Worm (Caenorhabditis elegans): ENCODE data around the gene F46B6.5.

F46B6.5 gene

DNA sequence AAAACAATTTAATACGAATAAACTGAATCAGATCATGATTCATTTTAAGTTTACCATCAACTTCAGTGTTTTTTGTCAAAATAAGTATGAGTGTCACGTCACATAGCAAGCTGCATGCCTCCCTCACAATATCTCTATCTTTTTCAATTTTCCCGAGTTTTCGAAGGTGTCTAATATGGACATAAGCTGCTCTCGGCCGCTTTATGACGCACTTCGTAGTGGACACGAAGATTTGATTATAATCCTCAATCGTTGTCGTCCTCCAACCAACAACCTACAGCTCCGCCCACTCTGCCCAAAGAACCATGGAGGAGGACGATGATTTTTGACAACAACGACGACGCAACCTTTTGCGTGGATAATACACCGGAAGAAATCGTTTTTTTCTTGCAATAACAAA is 13.1 kb upstream of the F46B6.5 start:
- TF ChIP-seq ceh-34 (tag; optimal IDR thresholded peaks at IDR 0.05) (no peak), eyg-1 (tag; optimal IDR thresholded peaks at IDR 0.05) (no peak), ceh-19 (GFP tag; optimal IDR thresholded peaks at IDR 0.05) (no peak), K09A11.1 (tag; optimal IDR thresholded peaks at IDR 0.05; ENCODE audit: insufficient read depth) (no peak), unc-42 (tag; optimal IDR thresholded peaks at IDR 0.05) (peak; percentile 37)

DNA sequence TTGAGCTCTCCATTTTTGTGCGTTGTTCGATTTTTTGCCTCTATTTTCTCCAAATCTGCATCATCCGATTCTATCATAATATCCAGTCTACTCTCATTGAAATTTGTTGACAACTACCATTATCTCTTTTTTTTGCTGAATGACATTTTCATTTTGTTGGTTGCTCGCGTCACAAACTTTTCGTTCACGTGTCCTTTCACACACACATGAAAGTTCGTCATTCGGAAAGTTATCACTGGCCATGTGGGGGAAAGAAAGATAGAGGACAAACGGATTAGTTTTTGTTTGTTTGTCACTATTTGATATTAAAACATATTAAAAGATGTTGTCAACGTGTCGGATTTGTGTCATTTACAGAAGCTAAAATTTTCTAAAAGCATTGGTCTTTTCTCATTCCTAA is 12.1 kb upstream of the F46B6.5 start:
- TF ChIP-seq ceh-22 (tag; optimal IDR thresholded peaks at IDR 0.05) (no peak), elt-4 (tag; optimal IDR thresholded peaks at IDR 0.05) (no peak), ceh-34 (tag; optimal IDR thresholded peaks at IDR 0.05) (no peak), tbx-7 (tag; optimal IDR thresholded peaks at IDR 0.05) (no peak), Y22D7AL.16 (tag; optimal IDR thresholded peaks at IDR 0.05) (no peak), elt-2 (tag; optimal IDR thresholded peaks at IDR 0.05) (no peak), C38D4.7 (GFP tag; optimal IDR thresholded peaks at IDR 0.05) (no peak), dmd-4 (tag; optimal IDR thresholded peaks at IDR 0.05; ENCODE audit: borderline replicate concordance) (no peak), K02D7.2 (tag; optimal IDR thresholded peaks at IDR 0.05) (no peak), unc-86 (tag; optimal IDR thresholded peaks at IDR 0.05) (no peak), ceh-48 (tag; optimal IDR thresholded peaks at IDR 0.05) (no peak), odd-2 (tag; optimal IDR thresholded peaks at IDR 0.05) (no peak), syd-9 (tag; optimal IDR thresholded peaks at IDR 0.05) (no peak), ceh-45 (GFP tag; IDR thresholded peaks at IDR 0.05) (no peak), pha-4 (tag; optimal IDR thresholded peaks at IDR 0.05) (no peak)

DNA sequence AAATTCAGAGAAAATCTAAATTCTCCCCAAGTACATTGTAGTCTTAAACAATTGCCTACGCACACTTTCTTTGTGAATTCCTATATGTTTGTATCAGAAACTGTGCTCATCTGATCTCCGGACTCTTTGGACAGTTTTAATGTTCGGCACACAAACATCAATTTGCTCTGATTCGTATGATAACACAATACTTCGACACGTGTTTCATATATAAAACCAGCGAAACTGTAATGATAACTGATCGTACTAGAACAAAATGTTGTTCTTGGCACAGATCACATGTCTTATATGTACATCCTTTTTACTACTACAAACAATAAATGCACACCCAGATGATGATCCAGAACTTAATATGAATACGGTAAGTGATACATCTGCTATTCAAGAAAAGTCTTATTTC is 8.5 kb upstream of the F46B6.5 start, which contains the start of gene lipl-2:
Gene lipl-2 (plus strand): TSS at position 236 of the 400 bp plus-strand sequence.
- no peak for TF ChIP-seq unc-3 (GFP tag; conservative IDR thresholded peaks at IDR 0.05)
- TF ChIP-seq unc-3 (tag; optimal IDR thresholded peaks at IDR 0.05), result no peak
- TF ChIP-seq dmd-4 (tag; optimal IDR thresholded peaks at IDR 0.05; ENCODE audit: borderline replicate concordance), result no peak
- TF ChIP-seq che-1 (tag; optimal IDR thresholded peaks at IDR 0.05), result no peak
- TF ChIP-seq pax-1 (tag; optimal IDR thresholded peaks at IDR 0.05), result no peak
- no peak for TF ChIP-seq ceh-6 (GFP tag; optimal IDR thresholded peaks at IDR 0.05)
- no peak for TF ChIP-seq elt-2 (tag; optimal IDR thresholded peaks at IDR 0.05)
- no peak for TF ChIP-seq ceh-22 (tag; optimal IDR thresholded peaks at IDR 0.05)
- no peak for TF ChIP-seq unc-86 (tag; optimal IDR thresholded peaks at IDR 0.05)
- no peak for TF ChIP-seq ahr-1 (tag; optimal IDR thresholded peaks at IDR 0.05)
- no peak for TF ChIP-seq lin-11 (tag; optimal IDR thresholded peaks at IDR 0.05)
- TF ChIP-seq madf-2 (tag; optimal IDR thresholded peaks at IDR 0.05), result no peak
- no peak for TF ChIP-seq pqm-1 (tag; optimal IDR thresholded peaks at IDR 0.05)
- no peak for TF ChIP-seq mec-3 (tag; optimal IDR thresholded peaks at IDR 0.05; ENCODE audit: borderline replicate concordance)
- no peak for TF ChIP-seq gmeb-2 (tag; optimal IDR thresholded peaks at IDR 0.05)
- no peak for TF ChIP-seq hlh-15 (tag; optimal IDR thresholded peaks at IDR 0.05)
- no peak for TF ChIP-seq sdc-2 (tag; optimal IDR thresholded peaks at IDR 0.05)
- no peak for TF ChIP-seq ceh-24 (tag; optimal IDR thresholded peaks at IDR 0.05)
- TF ChIP-seq rnt-1 (tag; optimal IDR thresholded peaks at IDR 0.05), result no peak
- TF ChIP-seq ceh-30 (tag; optimal IDR thresholded peaks at IDR 0.05), result no peak

DNA sequence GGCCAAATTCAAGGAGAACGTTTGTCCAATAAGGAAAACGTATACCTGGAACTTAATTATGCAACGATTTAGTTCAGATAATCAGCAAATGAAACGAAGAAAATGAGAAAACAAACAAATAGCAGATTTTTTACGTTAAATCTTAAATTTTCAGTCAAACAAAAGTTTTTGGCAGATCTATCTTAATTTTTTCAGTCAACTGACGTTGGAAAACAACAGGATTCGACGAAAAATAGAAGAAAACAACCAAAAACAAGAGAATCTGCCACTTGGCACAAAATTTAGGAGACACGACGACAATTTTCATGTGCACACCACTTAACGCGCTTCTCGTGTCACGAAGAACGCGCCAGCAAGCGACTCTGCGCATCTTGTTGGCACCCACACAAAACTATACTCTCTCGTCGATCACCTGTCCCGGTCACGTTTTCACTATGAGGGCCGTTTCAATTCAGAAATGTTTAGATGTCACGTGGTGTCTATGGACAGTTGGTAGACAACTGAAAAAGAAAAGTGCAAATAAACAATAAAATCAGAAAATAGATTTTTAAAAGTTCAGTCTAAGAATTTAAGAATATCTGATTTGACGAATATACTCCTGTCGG is 6.9 kb upstream of the F46B6.5 start, which contains the start of gene ztf-7:
Gene ztf-7 (minus strand): TSS at position 51 of the 605 bp plus-strand sequence.
- TF ChIP-seq nhr-11 (tag; optimal IDR thresholded peaks at IDR 0.05) (no peak), ceh-30 (tag; optimal IDR thresholded peaks at IDR 0.05) (peak; percentile 42), ahr-1 (tag; optimal IDR thresholded peaks at IDR 0.05) (no peak), nfya-1 (tag; optimal IDR thresholded peaks at IDR 0.05) (peak; percentile 80), npax-4 (tag; optimal IDR thresholded peaks at IDR 0.05) (no peak), tbx-7 (tag; optimal IDR thresholded peaks at IDR 0.05) (no peak), ceh-31 (tag; optimal IDR thresholded peaks at IDR 0.05) (peak; percentile 80), fkh-6 (tag; optimal IDR thresholded peaks at IDR 0.05) (no peak), tbx-2 (tag; optimal IDR thresholded peaks at IDR 0.05) (peak; percentile 68), dve-1 (tag; optimal IDR thresholded peaks at IDR 0.05) (no peak), rnt-1 (tag; optimal IDR thresholded peaks at IDR 0.05) (peak; percentile 65), unc-55 (GFP tag; optimal IDR thresholded peaks at IDR 0.05) (peak; percentile 74), ets-4 (tag; optimal IDR thresholded peaks at IDR 0.05) (peak; percentile 35), hlh-30 (tag; optimal IDR thresholded peaks at IDR 0.05; ENCODE audit: insufficient read depth) (peak; percentile 99), K09A11.1 (tag; optimal IDR thresholded peaks at IDR 0.05; ENCODE audit: insufficient read depth) (no peak), ceh-34 (tag; optimal IDR thresholded peaks at IDR 0.05) (peak; percentile 4), ceh-18 (tag; optimal IDR thresholded peaks at IDR 0.05) (peak; percentile 89)

Data from whole organism, late embryonic.